Fruit fly (Drosophila melanogaster) whole organism, embryonic: ENCODE data around the gene CG18171.

Source experiments
- CG1024 ChIP-seq: fragments of 200-800 bp; sonication (Bioruptor generic); IDR thresholded peaks from 2 replicates; pipeline ENCODE4 v1.3.6; 2022; ENCODE audit warnings: missing biosample characterization, missing genetic modification characterization
- CG10462 ChIP-seq: fragments of 200-800 bp; sonication (Bioruptor generic); optimal IDR thresholded peaks from 2 replicates; lab custom pipeline; 2016; ENCODE audit warnings: missing biosample characterization, missing genetic modification characterization
- CG12155 ChIP-seq: fragments of 200-800 bp; sonication (Bioruptor generic); optimal IDR thresholded peaks from 3 replicates; lab custom pipeline; 2016; ENCODE audit warnings: missing biosample characterization, missing genetic modification characterization
- CG12236 ChIP-seq: fragments of 200-800 bp; sonication (Bioruptor generic); optimal IDR thresholded peaks from 2 replicates; lab custom pipeline; 2016; ENCODE audit warnings: missing biosample characterization, missing genetic modification characterization
- CG15073 ChIP-seq: fragments of 200-800 bp; sonication (Bioruptor generic); optimal IDR thresholded peaks from 2 replicates; lab custom pipeline; 2016; ENCODE audit warnings: missing biosample characterization, missing genetic modification characterization
- CG1529 ChIP-seq: fragments of 200-800 bp; sonication (Bioruptor generic); optimal IDR thresholded peaks from 3 replicates; lab custom pipeline; 2018; ENCODE audit warnings: missing biosample characterization, missing genetic modification characterization
- CG15479 ChIP-seq: fragments of 200-800 bp; sonication (Bioruptor generic); optimal IDR thresholded peaks from 3 replicates; lab custom pipeline; 2019; ENCODE audit warnings: missing biosample characterization, mild to moderate bottlenecking, missing genetic modification characterization, moderate library complexity
- CG15514 ChIP-seq: fragments of 200-800 bp; sonication (Bioruptor generic); optimal IDR thresholded peaks from 3 replicates; lab custom pipeline; 2017; ENCODE audit warnings: missing biosample characterization, missing genetic modification characterization, mild to moderate bottlenecking, moderate library complexity, missing genetic modification reagents
- CG2120 ChIP-seq: fragments of 200-800 bp; sonication (Bioruptor generic); optimal IDR thresholded peaks from 3 replicates; lab custom pipeline; 2016; ENCODE audit warnings: missing biosample characterization, missing genetic modification characterization
- CG30403 ChIP-seq: fragments of 200-800 bp; sonication (Bioruptor generic); optimal IDR thresholded peaks from 3 replicates; lab custom pipeline; 2016; ENCODE audit warnings: missing biosample characterization, missing genetic modification characterization
- CG6175 ChIP-seq: fragments of 200-800 bp; sonication (Bioruptor generic); IDR thresholded peaks from 3 replicates; pipeline ENCODE4 v1.3.6; 2022; ENCODE audit warnings: missing biosample characterization, missing genetic modification characterization
- Chrac-16 ChIP-seq: fragments of 200-800 bp; sonication (Bioruptor generic); optimal IDR thresholded peaks from 3 replicates; lab custom pipeline; 2016; ENCODE audit warnings: missing biosample characterization, missing genetic modification characterization
- D ChIP-seq, 2 experiments: fragments of 200-800 bp in 1 of 2; fragments of >200 bp in 1 of 2; sonication (Bioruptor generic) in 1 of 2; optimal IDR thresholded peaks; 2 replicates in 1 of 2; 3 replicates in 1 of 2; lab custom pipeline; 2017; ENCODE audit warnings: mild to moderate bottlenecking in 1 of 2, missing biosample characterization in 1 of 2, missing genetic modification characterization in 1 of 2, missing genetic modification reagents in 1 of 2
- Dfd ChIP-seq, 2 experiments: fragments of >200 bp; optimal IDR thresholded peaks; 2 replicates each; lab custom pipeline; 2017; ENCODE audit warnings: missing biosample characterization in 2 of 2, missing genetic modification characterization in 2 of 2
- Dp ChIP-seq: fragments of 200-800 bp; sonication (Bioruptor generic); optimal IDR thresholded peaks from 2 replicates; lab custom pipeline; 2018; ENCODE audit warnings: missing biosample characterization, mild to moderate bottlenecking, missing genetic modification characterization, moderate library complexity
- Gsc ChIP-seq: fragments of 200-800 bp; sonication (Bioruptor generic); IDR thresholded peaks from 2 replicates; pipeline ENCODE4 v1.3.6; 2022; ENCODE audit warnings: missing biosample characterization, missing genetic modification characterization
- H2.0 ChIP-seq: fragments of 200-800 bp; sonication (Bioruptor generic); IDR thresholded peaks from 2 replicates; pipeline ENCODE4 v1.3.6; 2022; ENCODE audit warnings: missing biosample characterization, missing genetic modification characterization
- HHEX ChIP-seq: fragments of 200-800 bp; sonication (Bioruptor generic); optimal IDR thresholded peaks from 3 replicates; lab custom pipeline; 2017; ENCODE audit warnings: missing biosample characterization, mild to moderate bottlenecking, missing genetic modification characterization, missing genetic modification reagents
- MESR4 ChIP-seq: fragments of 200-800 bp; sonication (Bioruptor generic); optimal IDR thresholded peaks from 2 replicates; lab custom pipeline; 2018; ENCODE audit warnings: missing biosample characterization, mild to moderate bottlenecking, missing genetic modification characterization, moderate library complexity
- NC2β ChIP-seq: fragments of 200-800 bp; sonication (Bioruptor generic); optimal IDR thresholded peaks from 2 replicates; lab custom pipeline; 2016; ENCODE audit warnings: missing biosample characterization, missing genetic modification characterization
- Sin3A ChIP-seq: fragments of >200 bp; optimal IDR thresholded peaks from 2 replicates; lab custom pipeline; 2018
- TFAM ChIP-seq: fragments of 200-800 bp; sonication (Bioruptor generic); optimal IDR thresholded peaks from 2 replicates; lab custom pipeline; 2017; ENCODE audit warnings: missing biosample characterization, missing genetic modification characterization, inconsistent platforms
- Trl ChIP-seq, 3 experiments: fragments of >200 bp in 2 of 3; fragments of 200-800 bp in 1 of 3; sonication (Bioruptor generic) in 1 of 3; optimal IDR thresholded peaks; 2 replicates in 1 of 3; 3 replicates in 2 of 3; lab custom pipeline; 2016 to 2017; ENCODE audit warnings: missing biosample characterization in 1 of 3, missing genetic modification characterization in 1 of 3
- Usf ChIP-seq: fragments of 200-800 bp; sonication (Bioruptor generic); optimal IDR thresholded peaks from 2 replicates; lab custom pipeline; 2017; ENCODE audit warnings: missing genotype, missing biosample characterization, missing genetic modification characterization
- amos ChIP-seq: fragments of 200-800 bp; sonication (Bioruptor generic); IDR thresholded peaks from 2 replicates; pipeline ENCODE4 v1.3.6; 2022; ENCODE audit warnings: missing biosample characterization, missing genetic modification characterization; ENCODE audit not compliant: partially characterized antibody
- dan ChIP-seq: fragments of 200-800 bp; sonication (Bioruptor generic); IDR thresholded peaks from 2 replicates; pipeline ENCODE4 v1.3.6; 2022; ENCODE audit warnings: missing biosample characterization, missing genetic modification characterization
- gem ChIP-seq: fragments of 200-800 bp; sonication (Bioruptor generic); optimal IDR thresholded peaks from 2 replicates; lab custom pipeline; 2019; ENCODE audit warnings: missing biosample characterization, mild to moderate bottlenecking, missing genetic modification characterization, moderate library complexity
- gsb-n ChIP-seq: fragments of 200-800 bp; sonication (Bioruptor generic); optimal IDR thresholded peaks from 3 replicates; lab custom pipeline; 2018; ENCODE audit warnings: missing biosample characterization, mild to moderate bottlenecking, missing genetic modification characterization
- ham ChIP-seq: fragments of 200-800 bp; sonication (Bioruptor generic); IDR thresholded peaks from 2 replicates; pipeline ENCODE4 v1.3.6; 2022; ENCODE audit warnings: missing biosample characterization, missing genetic modification characterization
- ind ChIP-seq: fragments of 200-800 bp; sonication (Bioruptor generic); optimal IDR thresholded peaks from 3 replicates; lab custom pipeline; 2016; ENCODE audit warnings: missing biosample characterization, missing genetic modification characterization
- lmd ChIP-seq: fragments of 200-800 bp; sonication (Bioruptor generic); IDR thresholded peaks from 2 replicates; pipeline ENCODE4 v1.3.6; 2022; ENCODE audit warnings: missing biosample characterization, missing genetic modification characterization
- mld ChIP-seq: fragments of 200-800 bp; sonication (Bioruptor generic); IDR thresholded peaks from 3 replicates; pipeline ENCODE4 v1.3.6; 2022; ENCODE audit warnings: missing biosample characterization, missing genetic modification characterization; ENCODE audit not compliant: partially characterized antibody
- phol ChIP-seq: fragments of 200-800 bp; sonication (Bioruptor generic); optimal IDR thresholded peaks from 3 replicates; lab custom pipeline; 2018; ENCODE audit warnings: missing biosample characterization, mild to moderate bottlenecking, missing genetic modification characterization, moderate library complexity
- pros ChIP-seq: fragments of 200-800 bp; sonication (Bioruptor generic); optimal IDR thresholded peaks from 3 replicates; lab custom pipeline; 2019; ENCODE audit warnings: missing biosample characterization, mild to moderate bottlenecking, missing genetic modification characterization, moderate library complexity
- repo ChIP-seq: fragments of 200-800 bp; sonication (Bioruptor generic); optimal IDR thresholded peaks from 2 replicates; lab custom pipeline; 2016; ENCODE audit warnings: missing biosample characterization, missing genetic modification characterization
- slp2 ChIP-seq: fragments of 200-800 bp; sonication (Bioruptor generic); optimal IDR thresholded peaks from 2 replicates; lab custom pipeline; 2016; ENCODE audit warnings: missing biosample characterization, missing genetic modification characterization
- wdn ChIP-seq: fragments of 200-800 bp; sonication (Bioruptor generic); IDR thresholded peaks from 2 replicates; pipeline ENCODE4 v1.3.6; 2022; ENCODE audit warnings: missing biosample characterization, missing genetic modification characterization
- zen ChIP-seq: fragments of 200-800 bp; sonication (Bioruptor generic); optimal IDR thresholded peaks from 3 replicates; lab custom pipeline; 2018; ENCODE audit warnings: missing biosample characterization, mild to moderate bottlenecking, missing genetic modification characterization, moderate library complexity
- zen2 ChIP-seq: fragments of 200-800 bp; sonication (Bioruptor generic); IDR thresholded peaks from 3 replicates; pipeline ENCODE4 v1.3.6; 2022; ENCODE audit warnings: missing biosample characterization, missing genetic modification characterization; ENCODE audit not compliant: partially characterized antibody

Gene CG18171

DNA sequence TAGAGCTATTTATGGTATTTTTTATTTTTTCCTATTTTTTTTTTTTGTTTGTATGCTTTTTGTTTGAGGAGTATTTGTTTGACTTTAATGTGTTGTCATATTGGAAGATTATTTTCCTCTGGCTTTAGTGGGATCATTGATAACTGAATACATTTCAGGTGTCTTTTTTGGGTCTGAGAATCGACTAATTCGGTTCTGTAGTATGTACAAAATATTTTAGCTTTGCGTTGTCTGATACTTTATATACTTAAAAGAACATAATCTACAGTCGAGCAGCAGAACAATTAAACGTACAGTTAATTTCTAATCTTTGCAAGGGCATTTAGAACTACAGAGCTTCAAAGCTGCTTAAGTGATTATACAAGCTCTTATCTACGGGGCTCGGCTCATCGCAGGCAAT is at the start of gene CG18171:
TSS of gene CG18171 (minus strand) at position 101 of the 400 bp plus-strand sequence.
- TF ChIP-seq D (optimal IDR thresholded peaks at IDR 0.05; lab: Kevin White, UChicago) = no peak
- no peak for TF ChIP-seq D (GFP tag; optimal IDR thresholded peaks at IDR 0.05; lab: Kevin White, UChicago)
- no peak for TF ChIP-seq H2.0 (GFP tag; lab: Robert Waterston, UW)
- TF ChIP-seq ind (GFP tag; lab: Kevin White, UChicago) = no peak
- no peak for TF ChIP-seq wdn (GFP tag; lab: Robert Waterston, UW)
- TF ChIP-seq slp2 (GFP tag; lab: Kevin White, UChicago) = no peak
- no peak for TF ChIP-seq CG15514 (GFP tag; lab: Kevin White, UChicago)
- no peak for TF ChIP-seq repo (GFP tag; lab: Kevin White, UChicago)
- TF ChIP-seq HHEX (GFP tag; lab: Kevin White, UChicago) = no peak
- no peak for TF ChIP-seq MESR4 (GFP tag; lab: Kevin White, UChicago)
- TF ChIP-seq CG30403 = no peak
- no peak for TF ChIP-seq lmd (GFP tag; lab: Robert Waterston, UW)
- TF ChIP-seq phol (tag; lab: Kevin White, UChicago) = no peak
- no peak for TF ChIP-seq CG1024 (GFP tag; lab: Robert Waterston, UW)
- no peak for TF ChIP-seq Usf (GFP tag; lab: Kevin White, UChicago)
- TF ChIP-seq ham (GFP tag; lab: Robert Waterston, UW) = no peak
- no peak for TF ChIP-seq mld (GFP tag; lab: Robert Waterston, UW)
- no peak for TF ChIP-seq TFAM (GFP tag; lab: Kevin White, UChicago)
- TF ChIP-seq CG1529 (GFP tag; lab: Kevin White, UChicago) = no peak
- TF ChIP-seq Dp (GFP tag; lab: Kevin White, UChicago) = no peak
- no peak for TF ChIP-seq Sin3A (lab: Kevin White, UChicago)
- TF ChIP-seq, all 482 proteins: peak for 0

DNA sequence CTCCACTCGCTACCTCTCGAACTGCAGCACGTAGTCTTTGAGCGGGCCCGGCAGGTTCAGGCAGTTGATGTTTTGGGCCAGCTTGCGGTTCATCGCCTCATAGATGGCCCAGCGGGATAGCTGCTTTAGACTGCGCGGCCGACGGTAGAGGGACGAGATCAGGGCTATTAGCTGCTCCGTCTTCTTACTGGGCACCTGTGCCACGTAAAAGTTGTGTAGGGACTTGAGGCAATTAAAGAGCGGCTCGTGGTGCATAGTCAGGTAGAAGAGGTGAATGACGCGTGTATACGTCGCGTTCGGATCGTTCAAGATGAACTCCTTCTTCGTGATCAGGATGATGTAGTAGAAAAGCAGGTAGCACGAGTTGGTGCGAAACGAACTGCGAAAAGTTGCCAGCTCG is 49.6 kb upstream of the CG18171 start:
- TF ChIP-seq zen (tag; lab: Kevin White, UChicago) = peak; percentile 72
- TF ChIP-seq CG15073 (GFP tag; lab: Kevin White, UChicago) = no peak
- no peak for TF ChIP-seq gsb-n (tag; lab: Kevin White, UChicago)
- TF ChIP-seq Gsc = no peak
- no peak for TF ChIP-seq Dfd (GFP tag; optimal IDR thresholded peaks at IDR 0.05; lab: Kevin White, UChicago)
- TF ChIP-seq pros = no peak
- no peak for TF ChIP-seq amos (GFP tag; lab: Robert Waterston, UW)
- no peak for TF ChIP-seq Trl (optimal IDR thresholded peaks at IDR 0.05; lab: Kevin White, UChicago)
- TF ChIP-seq Trl (GFP tag; optimal IDR thresholded peaks at IDR 0.05; lab: Kevin White, UChicago) = no peak
- TF ChIP-seq zen2 = no peak
- TF ChIP-seq CG2120 (GFP tag; lab: Kevin White, UChicago) = no peak
- peak; percentile 84 for TF ChIP-seq CG15479 (GFP tag; lab: Kevin White, UChicago)
- TF ChIP-seq CG12155 (GFP tag; lab: Kevin White, UChicago) = no peak
- TF ChIP-seq gem = no peak
- no peak for TF ChIP-seq NC2β (GFP tag; lab: Kevin White, UChicago)

DNA sequence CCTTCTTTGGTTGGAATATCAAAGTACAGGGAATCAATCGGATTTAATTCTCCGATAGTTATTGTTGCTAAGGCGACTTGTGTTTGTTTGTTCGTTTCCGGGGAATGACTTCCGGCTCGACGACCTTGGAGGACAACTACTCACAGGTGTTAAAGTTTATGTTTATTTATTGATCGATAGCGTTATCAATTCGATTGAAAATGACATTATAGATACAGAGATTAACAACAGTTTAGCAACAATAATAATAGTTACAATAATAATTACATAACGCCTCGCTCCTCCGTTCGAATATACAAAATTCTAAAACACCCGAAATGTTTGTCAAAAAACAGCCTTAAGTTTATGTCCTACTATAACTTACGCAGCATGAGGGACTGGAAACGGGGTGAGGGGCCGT is 48.7 kb upstream of the CG18171 start, which contains the start of gene Dhc62B:
TSS of gene Dhc62B (minus strand) at position 101 of the 400 bp plus-strand sequence.
- no peak for TF ChIP-seq dan (GFP tag; lab: Robert Waterston, UW)
- TF ChIP-seq ind (GFP tag; lab: Kevin White, UChicago) = no peak
- TF ChIP-seq CG10462 (GFP tag; lab: Kevin White, UChicago) = no peak
- no peak for TF ChIP-seq CG6175 (GFP tag; lab: Robert Waterston, UW)
- TF ChIP-seq CG12236 = no peak
- no peak for TF ChIP-seq Chrac-16 (GFP tag; lab: Kevin White, UChicago)
